Fruit fly (Drosophila melanogaster) S2 (cell line): ENCODE data around the gene Prestin.

ENCODE experiments used
- CG8478 ChIP-seq: fragments of >200 bp; optimal IDR thresholded peaks from 2 replicates; lab custom pipeline; 2018
- CTCF ChIP-seq, 2 experiments: fragments of >200 bp; optimal IDR thresholded peaks; 2 replicates each; lab custom pipeline; 2018

- no peak for TF ChIP-seq CTCF (optimal IDR thresholded peaks at IDR 0.05; lab: Kevin White, UChicago)
- no peak for TF ChIP-seq CG8478 (lab: Kevin White, UChicago)
These were observed 26.2 kb upstream of the Prestin start for dm6 chr3L:17933788-17934318.
